Worm (Caenorhabditis elegans) whole organism, young adult: ENCODE data around the gene prx-10.
A peak's percentile ranks its signal among the peaks of the same experiment; 100 is the strongest.

ENCODE experiments used
- C06A6.2 ChIP-seq: fragments of 200-800 bp; sonication (Bioruptor generic); conservative IDR thresholded peaks from 2 replicates; pipeline ENCODE4 v1.3.6; 2022; ENCODE audit warnings: missing genetic modification characterization, missing compliant biosample characterization
- C17E4.6 ChIP-seq: fragments of 200-800 bp; sonication (Bioruptor generic); IDR thresholded peaks from 2 replicates; pipeline ENCODE4 v1.3.6; 2022; ENCODE audit warnings: missing genetic modification reagents, missing genetic modification characterization, missing compliant biosample characterization
- F10E7.11 ChIP-seq: sonication (generic microtip); optimal IDR thresholded peaks from 2 replicates; lab custom pipeline; 2017; ENCODE audit warnings: mild to moderate bottlenecking, missing genetic modification characterization, moderate library complexity, missing compliant biosample characterization
- F33H1.4 ChIP-seq: fragments of 200-800 bp; sonication (Bioruptor generic); IDR thresholded peaks from 2 replicates; pipeline ENCODE4 v1.3.6; 2022; ENCODE audit warnings: missing genetic modification reagents, missing genetic modification characterization, missing compliant biosample characterization
- F37B4.10 ChIP-seq: fragments of 200-800 bp; sonication (Bioruptor generic); IDR thresholded peaks from 2 replicates; pipeline ENCODE4 v1.3.6; 2022; ENCODE audit warnings: missing genetic modification characterization, missing compliant biosample characterization
- F52B5.7 ChIP-seq: sonication (generic microtip); optimal IDR thresholded peaks from 2 replicates; lab custom pipeline; 2016; ENCODE audit warnings: mild to moderate bottlenecking, missing genetic modification characterization, missing compliant biosample characterization
- F55B11.4 ChIP-seq: sonication (generic microtip); optimal IDR thresholded peaks from 2 replicates; lab custom pipeline; 2016; ENCODE audit warnings: missing compliant biosample characterization, missing genetic modification characterization, borderline replicate concordance; ENCODE audit not compliant: insufficient read depth
- Y53G8AR.9 ChIP-seq: fragments of 200-800 bp; sonication (Bioruptor generic); conservative IDR thresholded peaks from 2 replicates; pipeline ENCODE4 v1.3.6; 2022; ENCODE audit warnings: missing genetic modification reagents, missing genetic modification characterization, missing compliant biosample characterization
- Y56A3A.18 ChIP-seq: fragments of 200-800 bp; sonication (Bioruptor generic); IDR thresholded peaks from 2 replicates; pipeline ENCODE4 v1.3.6; 2022; ENCODE audit warnings: missing genetic modification reagents, missing genetic modification characterization, missing compliant biosample characterization
- Y67H2A.10 ChIP-seq: fragments of 200-800 bp; sonication (Bioruptor generic); conservative IDR thresholded peaks from 2 replicates; pipeline ENCODE4 v1.3.6; 2022; ENCODE audit warnings: missing genetic modification reagents, missing genetic modification characterization, missing compliant biosample characterization
- Y95B8A.8 ChIP-seq: fragments of 200-800 bp; sonication (Bioruptor generic); IDR thresholded peaks from 2 replicates; pipeline ENCODE4 v1.3.6; 2022; ENCODE audit warnings: missing genetic modification reagents, missing genetic modification characterization, missing compliant biosample characterization
- aptf-2 ChIP-seq: fragments of 200-800 bp; sonication (Bioruptor generic); conservative IDR thresholded peaks from 2 replicates; pipeline ENCODE4 v1.3.6; 2022; ENCODE audit warnings: missing genetic modification reagents, missing genetic modification characterization, missing compliant biosample characterization
- athp-1 ChIP-seq: sonication (generic microtip); optimal IDR thresholded peaks from 2 replicates; lab custom pipeline; 2017; ENCODE audit warnings: mild to moderate bottlenecking, missing genetic modification characterization, missing compliant biosample characterization
- attf-5 ChIP-seq: fragments of 200-800 bp; sonication (Bioruptor generic); optimal IDR thresholded peaks from 2 replicates; lab custom pipeline; 2018; ENCODE audit warnings: mild to moderate bottlenecking, missing genetic modification characterization, missing compliant biosample characterization
- ccch-3 ChIP-seq: fragments of 200-800 bp; sonication (Bioruptor generic); optimal IDR thresholded peaks from 2 replicates; lab custom pipeline; 2018; ENCODE audit warnings: mild to moderate bottlenecking, missing genetic modification characterization, missing compliant biosample characterization
- cebp-1 ChIP-seq, 2 experiments: fragments of 200-800 bp in 1 of 2; sonication (Bioruptor generic) in 1 of 2; sonication (generic microtip) in 1 of 2; IDR thresholded peaks in 1 of 2; optimal IDR thresholded peaks in 1 of 2; 2 replicates each; pipeline versions ENCODE4 v1.3.6 to Lab custom; 2017 to 2022; ENCODE audit warnings: missing compliant biosample characterization in 2 of 2, missing genetic modification characterization in 2 of 2, mild to moderate bottlenecking in 1 of 2, missing genetic modification reagents in 1 of 2, moderate library complexity in 1 of 2
- ceh-100 ChIP-seq: fragments of 200-800 bp; sonication (Bioruptor generic); IDR thresholded peaks from 2 replicates; pipeline ENCODE4 v1.3.6; 2022; ENCODE audit warnings: missing genetic modification reagents, missing genetic modification characterization, missing compliant biosample characterization
- ceh-27 ChIP-seq: fragments of 200-800 bp; sonication (Bioruptor generic); optimal IDR thresholded peaks from 2 replicates; lab custom pipeline; 2018; ENCODE audit warnings: mild to moderate bottlenecking, missing genetic modification characterization, moderate library complexity, missing compliant biosample characterization
- ceh-58 ChIP-seq: fragments of 200-800 bp; sonication (Bioruptor generic); IDR thresholded peaks from 2 replicates; pipeline ENCODE4 v1.3.6; 2022; ENCODE audit warnings: missing genetic modification characterization, missing compliant biosample characterization
- chd-7 ChIP-seq: sonication (generic microtip); optimal IDR thresholded peaks from 2 replicates; lab custom pipeline; 2016; ENCODE audit warnings: mild to moderate bottlenecking, missing genetic modification characterization, moderate library complexity, missing compliant biosample characterization
- egrh-3 ChIP-seq: fragments of 200-800 bp; sonication (Bioruptor generic); IDR thresholded peaks from 2 replicates; pipeline ENCODE4 v1.3.6; 2022; ENCODE audit warnings: missing genetic modification reagents, missing genetic modification characterization, missing compliant biosample characterization
- fkh-3 ChIP-seq: sonication (generic microtip); optimal IDR thresholded peaks from 2 replicates; lab custom pipeline; 2016; ENCODE audit warnings: mild to moderate bottlenecking, missing genetic modification characterization, missing compliant biosample characterization
- hmg-1.2 ChIP-seq: fragments of 200-800 bp; sonication (Bioruptor generic); IDR thresholded peaks from 2 replicates; pipeline ENCODE4 v1.3.6; 2022; ENCODE audit warnings: missing genetic modification reagents, missing genetic modification characterization, missing compliant biosample characterization
- lin-26 ChIP-seq: fragments of 200-800 bp; sonication (Bioruptor generic); IDR thresholded peaks from 2 replicates; pipeline ENCODE4 v1.3.6; 2022; ENCODE audit warnings: missing genetic modification reagents, missing genetic modification characterization, missing compliant biosample characterization
- lin-40 ChIP-seq: sonication (generic microtip); optimal IDR thresholded peaks from 2 replicates; lab custom pipeline; 2016; ENCODE audit warnings: missing genetic modification characterization, mild to moderate bottlenecking, missing compliant biosample characterization, missing genotype, missing genetic modification reagents
- lsl-1 ChIP-seq: fragments of 200-800 bp; sonication (Bioruptor generic); optimal IDR thresholded peaks from 2 replicates; lab custom pipeline; 2018; ENCODE audit warnings: mild to moderate bottlenecking, missing genetic modification characterization, moderate library complexity, missing compliant biosample characterization
- madf-10 ChIP-seq: sonication (generic microtip); optimal IDR thresholded peaks from 2 replicates; lab custom pipeline; 2016; ENCODE audit warnings: mild to moderate bottlenecking, missing genetic modification characterization, missing compliant biosample characterization
- madf-6 ChIP-seq: fragments of 200-800 bp; sonication (Bioruptor generic); IDR thresholded peaks from 2 replicates; pipeline ENCODE4 v1.3.6; 2022; ENCODE audit warnings: missing genetic modification reagents, missing genetic modification characterization, missing compliant biosample characterization
- nfya-1 ChIP-seq: sonication (generic microtip); optimal IDR thresholded peaks from 2 replicates; lab custom pipeline; 2017; ENCODE audit warnings: antibody characterized with exemption, missing compliant biosample characterization, missing genetic modification characterization, borderline replicate concordance; ENCODE audit not compliant: insufficient read depth
- nfyb-1 ChIP-seq: fragments of 200-800 bp; sonication (Bioruptor generic); IDR thresholded peaks from 2 replicates; pipeline ENCODE4 v1.3.6; 2022; ENCODE audit warnings: missing genetic modification reagents, missing genetic modification characterization, missing compliant biosample characterization
- nhr-179 ChIP-seq: sonication (generic microtip); optimal IDR thresholded peaks from 2 replicates; lab custom pipeline; 2016; ENCODE audit warnings: mild to moderate bottlenecking, missing genetic modification characterization, missing compliant biosample characterization
- nhr-80 ChIP-seq: sonication (generic microtip); optimal IDR thresholded peaks from 2 replicates; lab custom pipeline; 2016; ENCODE audit warnings: missing genetic modification characterization, missing compliant biosample characterization
- pbrm-1 ChIP-seq: fragments of 200-800 bp; sonication (Bioruptor generic); IDR thresholded peaks from 2 replicates; pipeline ENCODE4 v1.3.6; 2022; ENCODE audit warnings: missing genetic modification reagents, missing genetic modification characterization, missing compliant biosample characterization
- pha-4 ChIP-seq: fragments of 150-350 bp; sonication (generic microtip); optimal IDR thresholded peaks from 2 replicates; lab custom pipeline; 2014; ENCODE audit warnings: missing biosample characterization, missing genetic modification reagents, missing genetic modification characterization
- rec-8 ChIP-seq, 2 experiments: sonication (generic microtip); optimal IDR thresholded peaks; 2 replicates each; lab custom pipeline; 2016; ENCODE audit warnings: mild to moderate bottlenecking in 2 of 2, missing genetic modification characterization in 2 of 2, missing genetic modification reagents in 2 of 2, missing genotype in 2 of 2, missing biosample characterization in 1 of 2, missing compliant biosample characterization in 1 of 2, moderate library complexity in 1 of 2
- rpc-1 ChIP-seq, 2 experiments: fragments of 150-350 bp in 1 of 2; sonication (generic microtip) in 1 of 2; optimal IDR thresholded peaks; 2 replicates each; lab custom pipeline; 2014 to 2018; ENCODE audit warnings: missing biosample characterization in 1 of 2, missing genetic modification characterization in 1 of 2, missing genetic modification reagents in 1 of 2, missing genotype in 1 of 2
- snpc-1.3 ChIP-seq: sonication (generic microtip); optimal IDR thresholded peaks from 2 replicates; lab custom pipeline; 2017; ENCODE audit warnings: missing genetic modification characterization, mild to moderate bottlenecking, missing compliant biosample characterization, antibody characterized with exemption, moderate library complexity, missing genotype, missing genetic modification reagents; ENCODE audit not compliant: insufficient read depth
- ztf-26 ChIP-seq: sonication (generic microtip); optimal IDR thresholded peaks from 2 replicates; lab custom pipeline; 2017; ENCODE audit warnings: missing genetic modification characterization, missing compliant biosample characterization

prx-10 gene

DNA sequence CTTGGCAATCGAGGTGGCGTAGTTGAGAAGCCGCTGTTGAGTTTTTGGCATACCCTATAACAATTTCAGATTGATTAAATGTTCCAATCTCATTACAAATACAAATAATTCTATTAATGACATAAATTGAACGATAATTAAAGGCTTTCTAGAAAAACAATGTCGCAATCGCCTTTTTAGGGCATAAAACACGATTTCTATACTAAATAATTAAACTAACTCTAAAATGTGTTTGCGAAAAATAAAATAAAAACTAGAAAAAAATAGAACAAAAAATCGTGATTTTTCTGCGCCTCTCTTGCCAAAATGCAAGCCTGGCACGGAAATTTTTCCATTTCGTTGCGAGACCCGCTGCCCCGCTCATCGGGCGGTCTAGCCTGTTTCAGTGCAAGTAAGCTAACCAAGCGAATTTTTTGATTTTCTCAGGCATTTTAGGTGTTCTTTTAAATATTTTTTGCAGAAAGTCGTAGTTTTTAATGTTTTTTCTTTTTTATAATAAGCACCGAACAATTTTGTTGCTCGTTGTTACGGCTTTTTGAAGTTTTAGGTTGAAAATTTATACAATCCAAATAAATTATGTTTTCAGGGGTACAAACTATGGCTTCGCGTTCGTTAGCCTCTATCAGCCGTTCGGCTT is 8.3 kb upstream of the prx-10 start, which contains the start of the genes C34E10.12, C34E10.10 and atp-2 (continued):
- TF ChIP-seq ceh-100 (GFP tag; lab: Robert Waterston, UW) (peak; percentile 57; the same call in 1 of the 2 replicates), ccch-3 (GFP tag; lab: Kevin White, UChicago) (no peak), madf-10 (tag; lab: Kevin White, UChicago) (peak; percentile 54), lsl-1 (GFP tag; lab: Kevin White, UChicago) (peak; percentile 47), nfyb-1 (GFP tag; lab: Robert Waterston, UW) (peak; percentile 73; the same call in 1 of the 2 replicates), rpc-1 (optimal IDR thresholded peaks at IDR 0.05; lab: Kevin White, UChicago) (peak; percentile 25), rpc-1 (tag; optimal IDR thresholded peaks at IDR 0.05; lab: Kevin White, UChicago) (no peak), Y67H2A.10 (0 out of 2 replicates have a peak, but pooled peaks have one; percentile 39), hmg-1.2 (GFP tag; lab: Robert Waterston, UW) (peak; percentile 47; the same call in 1 of the 2 replicates), F37B4.10 (no peak), fkh-3 (tag; lab: Kevin White, UChicago) (no peak), madf-6 (GFP tag; lab: Robert Waterston, UW) (peak; percentile 72), ztf-26 (peak; percentile 19), ceh-58 (GFP tag; lab: Robert Waterston, UW) (no peak), snpc-1.3 (tag; lab: Kevin White, UChicago) (peak; percentile 62), lin-26 (GFP tag; lab: Robert Waterston, UW) (no peak), attf-5 (peak; percentile 82), F55B11.4 (tag; lab: Kevin White, UChicago) (no peak), Y53G8AR.9 (GFP tag; lab: Robert Waterston, UW) (0 out of 2 replicates have a peak, but pooled peaks have one; percentile 34), C06A6.2 (peak; percentile 46; the same call in 1 of the 2 replicates), nhr-80 (peak; percentile 38), F33H1.4 (GFP tag; lab: Robert Waterston, UW) (peak; percentile 96), pbrm-1 (GFP tag; lab: Robert Waterston, UW) (peak; percentile 50; the same call in 1 of the 2 replicates), nhr-179 (tag; lab: Kevin White, UChicago) (no peak), athp-1 (tag; lab: Kevin White, UChicago) (no peak), pha-4 (tag; lab: Kevin White, UChicago) (peak; percentile 11), cebp-1 (GFP tag; IDR thresholded peaks at IDR 0.05; lab: Robert Waterston, UW) (no peak), cebp-1 (tag; optimal IDR thresholded peaks at IDR 0.05; lab: Kevin White, UChicago) (peak; percentile 59), lin-40 (peak; percentile 64), egrh-3 (GFP tag; lab: Robert Waterston, UW) (peak; percentile 50), aptf-2 (no peak), ceh-27 (peak; percentile 58)

- TF ChIP-seq Y95B8A.8 (no peak), F52B5.7 (tag; lab: Kevin White, UChicago) (no peak), Y56A3A.18 (GFP tag; lab: Robert Waterston, UW) (no peak), chd-7 (no peak), nfya-1 (tag; lab: Kevin White, UChicago) (no peak), C17E4.6 (GFP tag; lab: Robert Waterston, UW) (no peak), nfyb-1 (GFP tag; lab: Robert Waterston, UW) (no peak), pha-4 (tag; lab: Kevin White, UChicago) (no peak), F10E7.11 (tag; lab: Kevin White, UChicago) (no peak), rec-8 (tag; optimal IDR thresholded peaks at IDR 0.05; lab: Kevin White, UChicago) (no peak)
Measured at ce11 chrIII:5228839-5229238, 7.4 kb upstream of the prx-10 start.
